Fruit fly (Drosophila melanogaster): Measurements from ENCODE around the gene CG42359.
A peak's percentile ranks its signal among the peaks of the same experiment; 100 is the strongest.

CG42359 gene

dm6 chr3R:19181214-19181613 lies 19.1 kb upstream of the CG42359 start (continued):
- TF ChIP-seq gcm (GFP tag; optimal IDR thresholded peaks at IDR 0.05) (no peak), CG31365 (tag; optimal IDR thresholded peaks at IDR 0.05) (no peak), CG31441 (GFP tag; IDR thresholded peaks at IDR 0.05) (0 out of 2 replicates have a peak, but pooled peaks have one; percentile 23), Ada2b (GFP tag; IDR thresholded peaks at IDR 0.05) (no peak), stwl (tag; optimal IDR thresholded peaks at IDR 0.05) (no peak), CG12391 (tag; optimal IDR thresholded peaks at IDR 0.05) (peak; percentile 28), gsb (GFP tag; IDR thresholded peaks at IDR 0.05) (no peak), otp (GFP tag; IDR thresholded peaks at IDR 0.05) (no peak), C15 (GFP tag; IDR thresholded peaks at IDR 0.05) (no peak), CG5953 (GFP tag; IDR thresholded peaks at IDR 0.05) (no peak), CG11247 (GFP tag; IDR thresholded peaks at IDR 0.05) (no peak), CG6791 (GFP tag; IDR thresholded peaks at IDR 0.05; ENCODE audit: partially characterized antibody) (no peak), cwo (GFP tag; optimal IDR thresholded peaks at IDR 0.05) (no peak), CG14014 (GFP tag; IDR thresholded peaks at IDR 0.05) (no peak), Doc3 (GFP tag; IDR thresholded peaks at IDR 0.05; ENCODE audit: partially characterized antibody) (no peak), Poxn (GFP tag; IDR thresholded peaks at IDR 0.05) (no peak), CG17328 (GFP tag; IDR thresholded peaks at IDR 0.05) (no peak), CG10147 (GFP tag; optimal IDR thresholded peaks at IDR 0.05) (no peak), CG4617 (GFP tag; optimal IDR thresholded peaks at IDR 0.05; ENCODE audit: borderline replicate concordance) (no peak), B-H2 (GFP tag; optimal IDR thresholded peaks at IDR 0.05) (no peak), CG10431 (GFP tag; optimal IDR thresholded peaks at IDR 0.05) (no peak), Hey (tag; optimal IDR thresholded peaks at IDR 0.05) (no peak), CG15514 (GFP tag; optimal IDR thresholded peaks at IDR 0.05) (no peak), BtbVII (GFP tag; optimal IDR thresholded peaks at IDR 0.05) (no peak), CG10274 (GFP tag; optimal IDR thresholded peaks at IDR 0.05) (no peak), zen2 (GFP tag; IDR thresholded peaks at IDR 0.05; ENCODE audit: partially characterized antibody) (no peak), nau (GFP tag; optimal IDR thresholded peaks at IDR 0.05) (no peak), hb (GFP tag; IDR thresholded peaks at IDR 0.05; ENCODE audit: partially characterized antibody) (no peak), prd (optimal IDR thresholded peaks at IDR 0.05) (no peak), prd (GFP tag; IDR thresholded peaks at IDR 0.05) (no peak), Stat92E (GFP tag; optimal IDR thresholded peaks at IDR 0.05) (no peak), Ets65A (GFP tag) (peak; percentile 70), CG4820 (GFP tag; optimal IDR thresholded peaks at IDR 0.05) (no peak), CG7839 (tag; optimal IDR thresholded peaks at IDR 0.05) (peak; percentile 46), peb (GFP tag; IDR thresholded peaks at IDR 0.05) (no peak), trh (GFP tag; optimal IDR thresholded peaks at IDR 0.05) (no peak), NK7.1 (GFP tag; optimal IDR thresholded peaks at IDR 0.05) (no peak), psq (GFP tag; optimal IDR thresholded peaks at IDR 0.05) (no peak), repo (GFP tag; optimal IDR thresholded peaks at IDR 0.05) (no peak), br (optimal IDR thresholded peaks at IDR 0.05) (no peak), btn (GFP tag; optimal IDR thresholded peaks at IDR 0.05) (no peak), Tbp (GFP tag; optimal IDR thresholded peaks at IDR 0.05) (no peak), onecut (GFP tag; IDR thresholded peaks at IDR 0.05) (no peak), CG14965 (GFP tag; optimal IDR thresholded peaks at IDR 0.05; ENCODE audit: borderline replicate concordance) (no peak), twi (tag; optimal IDR thresholded peaks at IDR 0.05) (no peak), Dref (GFP tag; IDR thresholded peaks at IDR 0.05) (no peak), Lpt (GFP tag; optimal IDR thresholded peaks at IDR 0.05) (no peak), MESR4 (GFP tag; optimal IDR thresholded peaks at IDR 0.05) (no peak), YL-1 (GFP tag; optimal IDR thresholded peaks at IDR 0.05) (no peak), CG8281 (tag; optimal IDR thresholded peaks at IDR 0.05) (no peak), wor (GFP tag; IDR thresholded peaks at IDR 0.05) (no peak), Adf1 (GFP tag; IDR thresholded peaks at IDR 0.05) (no peak), toy (GFP tag; IDR thresholded peaks at IDR 0.05) (no peak)
